Fruit fly (Drosophila melanogaster) whole organism, embryonic: ENCODE results near the gene CG44261.

ENCODE experiments used
- Aef1 ChIP-seq: fragments of 200-800 bp; sonication (Bioruptor generic); IDR thresholded peaks from 3 replicates; pipeline ENCODE4 v1.3.6; 2022; ENCODE audit warnings: missing biosample characterization, missing genetic modification characterization
- B-H2 ChIP-seq: fragments of 200-800 bp; sonication (Bioruptor generic); optimal IDR thresholded peaks from 2 replicates; lab custom pipeline; 2018; ENCODE audit warnings: missing biosample characterization, mild to moderate bottlenecking, missing genetic modification characterization
- CG10321 ChIP-seq: fragments of 200-800 bp; sonication (Bioruptor generic); IDR thresholded peaks from 2 replicates; pipeline ENCODE4 v1.3.6; 2022; ENCODE audit warnings: missing biosample characterization, missing genetic modification characterization
- CG10543 ChIP-seq: fragments of 200-800 bp; sonication (Bioruptor generic); optimal IDR thresholded peaks from 3 replicates; lab custom pipeline; 2017; ENCODE audit warnings: missing biosample characterization, mild to moderate bottlenecking, missing genetic modification characterization, moderate library complexity
- CG13123 ChIP-seq: fragments of 200-800 bp; sonication (Bioruptor generic); optimal IDR thresholded peaks from 2 replicates; lab custom pipeline; 2016; ENCODE audit warnings: missing biosample characterization, missing genetic modification characterization
- CG14441 ChIP-seq: fragments of 200-800 bp; sonication (Bioruptor generic); IDR thresholded peaks from 2 replicates; pipeline ENCODE4 v1.3.6; 2022; ENCODE audit warnings: missing biosample characterization, missing genetic modification characterization
- CG15269 ChIP-seq: fragments of 200-800 bp; sonication (Bioruptor generic); optimal IDR thresholded peaks from 2 replicates; lab custom pipeline; 2018; ENCODE audit warnings: missing biosample characterization, mild to moderate bottlenecking, missing genetic modification characterization, moderate library complexity
- CG15696 ChIP-seq: fragments of 200-800 bp; sonication (Bioruptor generic); optimal IDR thresholded peaks from 2 replicates; lab custom pipeline; 2019; ENCODE audit warnings: missing biosample characterization, mild to moderate bottlenecking, missing genetic modification characterization, moderate library complexity
- CG17612 ChIP-seq: fragments of 200-800 bp; sonication (Bioruptor generic); IDR thresholded peaks from 2 replicates; pipeline ENCODE4 v1.3.6; 2022; ENCODE audit warnings: missing biosample characterization, missing genetic modification characterization
- CG2199 ChIP-seq: fragments of 200-800 bp; sonication (Bioruptor generic); IDR thresholded peaks from 3 replicates; pipeline ENCODE4 v1.3.6; 2022; ENCODE audit warnings: missing biosample characterization, missing genetic modification characterization
- CG34376 ChIP-seq: fragments of 200-800 bp; sonication (Bioruptor generic); optimal IDR thresholded peaks from 2 replicates; lab custom pipeline; 2018; ENCODE audit warnings: missing biosample characterization, mild to moderate bottlenecking, missing genetic modification characterization
- CG7271 ChIP-seq: fragments of 200-800 bp; sonication (Bioruptor generic); optimal IDR thresholded peaks from 2 replicates; lab custom pipeline; 2018; ENCODE audit warnings: missing biosample characterization, mild to moderate bottlenecking, missing genetic modification characterization, moderate library complexity
- Chrac-16 ChIP-seq: fragments of 200-800 bp; sonication (Bioruptor generic); optimal IDR thresholded peaks from 3 replicates; lab custom pipeline; 2016; ENCODE audit warnings: missing biosample characterization, missing genetic modification characterization
- D19A ChIP-seq: fragments of 200-800 bp; optimal IDR thresholded peaks from 3 replicates; lab custom pipeline; 2019; ENCODE audit warnings: missing biosample characterization, mild to moderate bottlenecking, missing genetic modification characterization, moderate library complexity
- Gsc ChIP-seq: fragments of 200-800 bp; sonication (Bioruptor generic); IDR thresholded peaks from 2 replicates; pipeline ENCODE4 v1.3.6; 2022; ENCODE audit warnings: missing biosample characterization, missing genetic modification characterization
- Jarid2 ChIP-seq: fragments of 200-800 bp; sonication (Bioruptor generic); optimal IDR thresholded peaks from 3 replicates; lab custom pipeline; 2017; ENCODE audit warnings: mild to moderate bottlenecking, missing biosample characterization, missing genetic modification reagents, missing genetic modification characterization
- NFAT ChIP-seq: fragments of 200-800 bp; sonication (Bioruptor generic); IDR thresholded peaks from 2 replicates; pipeline ENCODE4 v1.3.6; 2022; ENCODE audit warnings: missing biosample characterization, missing genetic modification characterization
- NK7.1 ChIP-seq: fragments of 200-800 bp; sonication (Bioruptor generic); optimal IDR thresholded peaks from 3 replicates; lab custom pipeline; 2016; ENCODE audit warnings: missing biosample characterization, missing genetic modification characterization
- Nf-YA ChIP-seq: fragments of 200-800 bp; sonication (Bioruptor generic); IDR thresholded peaks from 2 replicates; pipeline ENCODE4 v1.3.6; 2022; ENCODE audit warnings: missing biosample characterization, missing genetic modification characterization
- Rx ChIP-seq: fragments of 200-800 bp; sonication (Bioruptor generic); IDR thresholded peaks from 2 replicates; pipeline ENCODE4 v1.3.6; 2022; ENCODE audit warnings: missing biosample characterization, missing genetic modification characterization
- Scr ChIP-seq: fragments of 200-800 bp; sonication (Bioruptor generic); IDR thresholded peaks from 2 replicates; pipeline ENCODE4 v1.3.6; 2022; ENCODE audit warnings: missing biosample characterization, missing genetic modification characterization; ENCODE audit not compliant: partially characterized antibody
- Side ChIP-seq: fragments of 200-800 bp; sonication (Bioruptor generic); optimal IDR thresholded peaks from 2 replicates; lab custom pipeline; 2016; ENCODE audit warnings: missing biosample characterization, missing genetic modification characterization
- abd-A ChIP-seq: fragments of 200-800 bp; sonication (Bioruptor generic); optimal IDR thresholded peaks from 3 replicates; lab custom pipeline; 2019; ENCODE audit warnings: missing biosample characterization, mild to moderate bottlenecking, missing genetic modification characterization, moderate library complexity
- aop ChIP-seq: fragments of 200-800 bp; sonication (Bioruptor generic); IDR thresholded peaks from 2 replicates; pipeline ENCODE4 v1.3.6; 2022; ENCODE audit warnings: missing biosample characterization, missing genetic modification characterization
- crc ChIP-seq: fragments of 200-800 bp; sonication (Bioruptor generic); optimal IDR thresholded peaks from 2 replicates; lab custom pipeline; 2016; ENCODE audit warnings: missing biosample characterization, missing genetic modification characterization
- ems ChIP-seq: fragments of 200-800 bp; sonication (Bioruptor generic); optimal IDR thresholded peaks from 3 replicates; lab custom pipeline; 2016; ENCODE audit warnings: missing biosample characterization, missing genetic modification characterization
- eyg ChIP-seq: fragments of 200-800 bp; sonication (Bioruptor generic); optimal IDR thresholded peaks from 3 replicates; lab custom pipeline; 2016; ENCODE audit warnings: missing biosample characterization, missing genetic modification characterization
- fd96Cb ChIP-seq: fragments of 200-800 bp; sonication (Bioruptor generic); optimal IDR thresholded peaks from 2 replicates; lab custom pipeline; 2018; ENCODE audit warnings: missing biosample characterization, mild to moderate bottlenecking, missing genetic modification characterization, moderate library complexity
- fru ChIP-seq: fragments of >200 bp; optimal IDR thresholded peaks from 2 replicates; lab custom pipeline; 2017
- gem ChIP-seq: fragments of 200-800 bp; sonication (Bioruptor generic); optimal IDR thresholded peaks from 2 replicates; lab custom pipeline; 2019; ENCODE audit warnings: missing biosample characterization, mild to moderate bottlenecking, missing genetic modification characterization, moderate library complexity
- gfzf ChIP-seq: fragments of 200-800 bp; sonication (Bioruptor generic); optimal IDR thresholded peaks from 2 replicates; lab custom pipeline; 2016; ENCODE audit warnings: missing biosample characterization, mild to moderate bottlenecking, missing genetic modification characterization, moderate library complexity
- hkb ChIP-seq, 2 experiments: fragments of 200-800 bp in 1 of 2; fragments of >200 bp in 1 of 2; sonication (Bioruptor generic) in 1 of 2; IDR thresholded peaks in 1 of 2; optimal IDR thresholded peaks in 1 of 2; 2 replicates each; pipeline versions ENCODE4 v1.3.6 to Lab custom; 2017 to 2022; ENCODE audit warnings: missing biosample characterization in 1 of 2, missing genetic modification characterization in 1 of 2
- kay ChIP-seq: fragments of 200-800 bp; sonication (Bioruptor generic); optimal IDR thresholded peaks from 2 replicates; lab custom pipeline; 2016; ENCODE audit warnings: missing biosample characterization, missing genetic modification characterization
- kni ChIP-seq: fragments of 200-800 bp; sonication (Bioruptor generic); optimal IDR thresholded peaks from 3 replicates; lab custom pipeline; 2017; ENCODE audit warnings: mild to moderate bottlenecking, missing biosample characterization, missing genetic modification reagents, missing genetic modification characterization
- maf-S ChIP-seq: fragments of 200-800 bp; sonication (Bioruptor generic); optimal IDR thresholded peaks from 2 replicates; lab custom pipeline; 2016; ENCODE audit warnings: missing biosample characterization, missing genetic modification characterization
- pan ChIP-seq, 4 experiments: fragments of >200 bp in 3 of 4; fragments of 200-800 bp in 1 of 4; sonication (Bioruptor generic) in 1 of 4; optimal IDR thresholded peaks in 3 of 4; IDR thresholded peaks in 1 of 4; 2 replicates each; pipeline versions ENCODE4 v1.3.6 to Lab custom; 2017 to 2022; ENCODE audit warnings: missing biosample characterization in 2 of 4, missing genetic modification characterization in 2 of 4, mixed read lengths in 1 of 4
- pita ChIP-seq: fragments of 200-800 bp; sonication (Bioruptor generic); optimal IDR thresholded peaks from 2 replicates; lab custom pipeline; 2017; ENCODE audit warnings: missing biosample characterization, mild to moderate bottlenecking, missing genetic modification characterization
- pros ChIP-seq: fragments of 200-800 bp; sonication (Bioruptor generic); optimal IDR thresholded peaks from 3 replicates; lab custom pipeline; 2019; ENCODE audit warnings: missing biosample characterization, mild to moderate bottlenecking, missing genetic modification characterization, moderate library complexity
- pum ChIP-seq: fragments of 200-800 bp; sonication (Bioruptor generic); optimal IDR thresholded peaks from 2 replicates; lab custom pipeline; 2016; ENCODE audit warnings: missing biosample characterization, missing genetic modification characterization
- run ChIP-seq: fragments of 200-800 bp; sonication (Bioruptor generic); optimal IDR thresholded peaks from 3 replicates; lab custom pipeline; 2018; ENCODE audit warnings: missing biosample characterization, mild to moderate bottlenecking, missing genetic modification characterization
- sd ChIP-seq: fragments of 200-800 bp; sonication (Bioruptor generic); optimal IDR thresholded peaks from 3 replicates; lab custom pipeline; 2018; ENCODE audit warnings: missing biosample characterization, mild to moderate bottlenecking, missing genetic modification characterization, moderate library complexity
- sima ChIP-seq: fragments of 200-800 bp; sonication (Bioruptor generic); optimal IDR thresholded peaks from 2 replicates; lab custom pipeline; 2016; ENCODE audit warnings: missing biosample characterization, missing genetic modification characterization
- slbo ChIP-seq: fragments of 200-800 bp; sonication (Bioruptor generic); IDR thresholded peaks from 2 replicates; pipeline ENCODE4 v1.3.6; 2022; ENCODE audit warnings: missing biosample characterization, missing genetic modification characterization
- tgo ChIP-seq: fragments of 200-800 bp; sonication (Bioruptor generic); IDR thresholded peaks from 3 replicates; pipeline ENCODE4 v1.3.6; 2022; ENCODE audit warnings: missing biosample characterization, missing genetic modification characterization
- twi ChIP-seq: fragments of 200-800 bp; optimal IDR thresholded peaks from 2 replicates; lab custom pipeline; 2019; ENCODE audit warnings: missing biosample characterization, mild to moderate bottlenecking, missing genetic modification characterization, moderate library complexity
- unc-4 ChIP-seq: fragments of 200-800 bp; sonication (Bioruptor generic); IDR thresholded peaks from 2 replicates; pipeline ENCODE4 v1.3.6; 2022; ENCODE audit warnings: missing biosample characterization, missing genetic modification characterization; ENCODE audit not compliant: partially characterized antibody
- usp ChIP-seq: fragments of >200 bp; optimal IDR thresholded peaks from 2 replicates; lab custom pipeline; 2017; ENCODE audit warnings: missing biosample characterization, missing genetic modification characterization
- vnd ChIP-seq: fragments of 200-800 bp; sonication (Bioruptor generic); IDR thresholded peaks from 3 replicates; pipeline ENCODE4 v1.3.6; 2022; ENCODE audit warnings: missing biosample characterization, missing genetic modification characterization; ENCODE audit not compliant: partially characterized antibody

The CG44261 gene

dm6 chr3R:9434543-9435407, 26.8 kb upstream of the CG44261 start (continued):
- TF ChIP-seq pita (GFP tag; lab: Kevin White, UChicago) (no peak), kni (GFP tag; lab: Kevin White, UChicago) (no peak), twi (tag; lab: Kevin White, UChicago) (peak; percentile 44), CG7271 (peak; percentile 19), CG15269 (peak; percentile 92), CG17612 (GFP tag; lab: Robert Waterston, UW) (peak; percentile 57; the same call in 1 of the 2 replicates), run (peak; percentile 83), maf-S (GFP tag; lab: Kevin White, UChicago) (peak; percentile 78), Aef1 (GFP tag; lab: Robert Waterston, UW) (peak; percentile 51), Scr (GFP tag; lab: Robert Waterston, UW) (no peak), NFAT (GFP tag; lab: Robert Waterston, UW) (peak; percentile 75), CG10543 (GFP tag; lab: Kevin White, UChicago) (peak; percentile 61), Rx (GFP tag; lab: Robert Waterston, UW) (peak; percentile 62), CG10321 (GFP tag; lab: Robert Waterston, UW) (peak; percentile 65; the same call in 1 of the 2 replicates), eyg (GFP tag; lab: Kevin White, UChicago) (peak; percentile 67), Chrac-16 (GFP tag; lab: Kevin White, UChicago) (peak; percentile 71), ems (no peak), abd-A (tag; lab: Kevin White, UChicago) (peak; percentile 40), fru (lab: Kevin White, UChicago) (no peak), D19A (tag; lab: Kevin White, UChicago) (peak; percentile 81), sd (tag; lab: Kevin White, UChicago) (peak; percentile 77), gem (tag; lab: Kevin White, UChicago) (peak; percentile 94), Jarid2 (GFP tag; lab: Kevin White, UChicago) (peak; percentile 36), CG15696 (tag; lab: Kevin White, UChicago) (peak; percentile 59), pum (GFP tag; lab: Kevin White, UChicago) (peak; percentile 76), CG14441 (GFP tag; lab: Robert Waterston, UW) (peak; percentile 90), Nf-YA (GFP tag; lab: Robert Waterston, UW) (peak; percentile 81), vnd (no peak), CG2199 (peak; percentile 50; the same call in 1 of the 3 replicates), kay (GFP tag; lab: Kevin White, UChicago) (peak; percentile 76), slbo (GFP tag; lab: Robert Waterston, UW) (peak; percentile 93), tgo (peak; percentile 90), crc (peak; percentile 71), fd96Cb (peak; percentile 87), B-H2 (no peak), CG13123 (GFP tag; lab: Kevin White, UChicago) (peak; percentile 53), sima (GFP tag; lab: Kevin White, UChicago) (peak; percentile 75), gfzf (no peak), Side (peak; percentile 73), NK7.1 (GFP tag; lab: Kevin White, UChicago) (peak; percentile 67), usp (GFP tag; lab: Kevin White, UChicago) (no peak), aop (GFP tag; lab: Robert Waterston, UW) (0 out of 2 replicates have a peak, but pooled peaks have one; percentile 16), Gsc (GFP tag; lab: Robert Waterston, UW) (no peak; the same call in 1 of the 2 replicates), hkb (optimal IDR thresholded peaks at IDR 0.05; lab: Kevin White, UChicago) (no peak), hkb (GFP tag; IDR thresholded peaks at IDR 0.05; lab: Robert Waterston, UW) (peak; percentile 91), unc-4 (GFP tag; lab: Robert Waterston, UW) (no peak), pros (GFP tag; lab: Kevin White, UChicago) (no peak), CG34376 (GFP tag; lab: Kevin White, UChicago) (peak; percentile 56), pan (optimal IDR thresholded peaks at IDR 0.05; lab: Kevin White, UChicago) (no peak), pan (GFP tag; optimal IDR thresholded peaks at IDR 0.05 in 1 of 2, IDR thresholded peaks at IDR 0.05 in 1 of 2) (peak in 1 of 2 experiments; percentile 92)
